Fruit fly (Drosophila melanogaster) whole organism, pupa: ENCODE results near the gene CG43783.

Experiments
- CG13204 ChIP-seq: fragments of 200-800 bp; sonication (Bioruptor generic); optimal IDR thresholded peaks from 2 replicates; lab custom pipeline; 2018; ENCODE audit warnings: missing biosample characterization, mild to moderate bottlenecking, missing genetic modification characterization, moderate library complexity
- CG14655 ChIP-seq: fragments of 200-800 bp; sonication (Bioruptor generic); optimal IDR thresholded peaks from 3 replicates; lab custom pipeline; 2017; ENCODE audit warnings: mild to moderate bottlenecking, missing biosample characterization, missing genetic modification reagents, missing genetic modification characterization
- CG34367 ChIP-seq: fragments of 200-800 bp; sonication (Bioruptor generic); optimal IDR thresholded peaks from 2 replicates; lab custom pipeline; 2018; ENCODE audit warnings: missing biosample characterization, mild to moderate bottlenecking, missing genetic modification characterization
- CG8159 ChIP-seq: fragments of 200-800 bp; sonication (Bioruptor generic); optimal IDR thresholded peaks from 3 replicates; lab custom pipeline; 2018; ENCODE audit warnings: missing biosample characterization, mild to moderate bottlenecking, missing genetic modification characterization, moderate library complexity
- CG9948 ChIP-seq: fragments of 200-800 bp; sonication (Bioruptor generic); optimal IDR thresholded peaks from 2 replicates; lab custom pipeline; 2018; ENCODE audit warnings: missing biosample characterization, mild to moderate bottlenecking, missing genetic modification characterization, moderate library complexity
- D1 ChIP-seq: fragments of 200-800 bp; sonication (Bioruptor generic); optimal IDR thresholded peaks from 2 replicates; lab custom pipeline; 2018; ENCODE audit warnings: missing biosample characterization, mild to moderate bottlenecking, missing genetic modification characterization, moderate library complexity
- EcR ChIP-seq: fragments of 200-800 bp; sonication (Bioruptor generic); optimal IDR thresholded peaks from 3 replicates; lab custom pipeline; 2019; ENCODE audit warnings: missing biosample characterization, missing genetic modification characterization, mild to moderate bottlenecking, moderate library complexity, missing genetic modification reagents
- Ets98B ChIP-seq: fragments of 200-800 bp; sonication (Bioruptor generic); IDR thresholded peaks from 2 replicates; pipeline ENCODE4 v1.3.6; 2022; ENCODE audit warnings: missing biosample characterization, missing genetic modification characterization
- Pif1A ChIP-seq: fragments of 200-800 bp; sonication (Bioruptor generic); optimal IDR thresholded peaks from 3 replicates; lab custom pipeline; 2016; ENCODE audit warnings: missing biosample characterization, missing genetic modification characterization
- Pif1B ChIP-seq: fragments of 200-800 bp; sonication (Bioruptor generic); optimal IDR thresholded peaks from 3 replicates; lab custom pipeline; 2016; ENCODE audit warnings: missing biosample characterization, missing genetic modification characterization
- Snoo ChIP-seq: fragments of 200-800 bp; sonication (Bioruptor generic); optimal IDR thresholded peaks from 3 replicates; lab custom pipeline; 2017; ENCODE audit warnings: missing biosample characterization, mild to moderate bottlenecking, missing genetic modification characterization, inconsistent platforms
- rn ChIP-seq: fragments of 200-800 bp; sonication (Bioruptor generic); IDR thresholded peaks from 2 replicates; pipeline ENCODE4 v1.3.6; 2022; ENCODE audit warnings: missing biosample characterization, missing genetic modification characterization

DNA sequence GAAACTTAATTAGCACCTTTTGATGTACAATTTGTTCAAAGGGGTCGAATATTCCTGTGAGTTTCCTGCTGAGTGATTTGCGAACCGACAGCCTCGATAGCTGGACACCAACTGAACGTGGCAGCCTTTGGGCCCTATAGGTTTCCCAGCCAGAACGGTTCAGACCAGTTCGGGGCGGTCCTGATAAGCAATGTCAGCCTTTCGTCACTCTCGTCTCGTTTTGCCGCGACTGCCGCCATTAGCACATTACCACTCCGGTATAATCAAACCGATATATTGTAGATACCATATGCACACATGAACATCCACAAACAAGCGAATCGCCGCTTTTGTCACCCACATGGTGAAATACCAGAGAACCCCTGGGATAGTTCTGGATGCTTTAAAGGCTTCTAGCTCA lies 49.0 kb downstream of the CG43783 start, which contains the start of gene TrpA1:
- TF ChIP-seq Ets98B (GFP tag; lab: Robert Waterston, UW) = no peak
- TF ChIP-seq CG9948 (tag; lab: Kevin White, UChicago) = no peak
- TF ChIP-seq Pif1B (GFP tag; lab: Kevin White, UChicago) = no peak
- TF ChIP-seq CG14655 = no peak
- no peak for TF ChIP-seq Pif1A
- no peak for TF ChIP-seq CG13204 (GFP tag; lab: Kevin White, UChicago)
- no peak for TF ChIP-seq CG8159 (tag; lab: Kevin White, UChicago)
- no peak for TF ChIP-seq CG34367 (tag; lab: Kevin White, UChicago)
- TF ChIP-seq Snoo = no peak
- TF ChIP-seq EcR (GFP tag; lab: Kevin White, UChicago) = no peak
- TF ChIP-seq D1 (tag; lab: Kevin White, UChicago) = no peak
- TF ChIP-seq rn = no peak
